Worm (Caenorhabditis elegans) whole organism, L4 larva: ENCODE results near the gene Y75B8A.63.

Source experiments
- F37D6.2 ChIP-seq: sonication (generic microtip); optimal IDR thresholded peaks from 2 replicates; lab custom pipeline; 2016; ENCODE audit warnings: mild to moderate bottlenecking, missing genetic modification characterization, missing compliant biosample characterization
- T26A8.4 ChIP-seq: fragments of 200-800 bp; sonication (Bioruptor generic); IDR thresholded peaks from 2 replicates; pipeline ENCODE4 v1.3.6; 2022; ENCODE audit warnings: missing genetic modification characterization, missing compliant biosample characterization
- Y5F2A.4 ChIP-seq: fragments of 200-800 bp; sonication (Bioruptor generic); optimal IDR thresholded peaks from 2 replicates; lab custom pipeline; 2018; ENCODE audit warnings: mild to moderate bottlenecking, missing genetic modification characterization, missing compliant biosample characterization
- aha-1 ChIP-seq: fragments of 150-350 bp; peaks from one replicate; lab custom pipeline; 2014; ENCODE audit warnings: missing biosample characterization, missing genetic modification characterization
- ama-1 ChIP-seq: fragments of 150-350 bp; optimal IDR thresholded peaks from 2 replicates; lab custom pipeline; 2014; ENCODE audit warnings: inconsistent platforms, mixed read lengths
- attf-4 ChIP-seq: sonication (generic microtip); optimal IDR thresholded peaks from 3 replicates; lab custom pipeline; 2017; ENCODE audit warnings: missing biosample characterization, missing genetic modification characterization
- ceh-20 ChIP-seq: fragments of 200-800 bp; sonication (Bioruptor generic); IDR thresholded peaks from 2 replicates; pipeline ENCODE4 v1.3.6; 2022; ENCODE audit warnings: missing genetic modification reagents, missing genetic modification characterization, missing compliant biosample characterization
- ceh-28 ChIP-seq: fragments of 150-350 bp; optimal IDR thresholded peaks from 2 replicates; lab custom pipeline; 2014; ENCODE audit warnings: missing biosample characterization, missing genetic modification reagents, missing genetic modification characterization
- ceh-32 ChIP-seq: sonication (generic microtip); optimal IDR thresholded peaks from 2 replicates; lab custom pipeline; 2016; ENCODE audit warnings: mild to moderate bottlenecking, missing genetic modification characterization, missing compliant biosample characterization; ENCODE audit not compliant: poor library complexity
- ceh-62 ChIP-seq: sonication (generic microtip); optimal IDR thresholded peaks from 2 replicates; lab custom pipeline; 2017; ENCODE audit warnings: missing biosample characterization, missing genetic modification characterization
- ces-1 ChIP-seq: fragments of 150-350 bp; sonication (generic microtip); optimal IDR thresholded peaks from 4 replicates; lab custom pipeline; 2014; ENCODE audit warnings: missing biosample characterization, missing genetic modification reagents, missing genetic modification characterization
- ctbp-1 ChIP-seq: fragments of 200-800 bp; sonication (Bioruptor generic); IDR thresholded peaks from 2 replicates; pipeline ENCODE4 v1.3.6; 2022; ENCODE audit warnings: missing genetic modification reagents, missing genetic modification characterization, missing compliant biosample characterization
- daf-12 ChIP-seq: fragments of 150-350 bp; optimal IDR thresholded peaks from 2 replicates; lab custom pipeline; 2014; ENCODE audit warnings: missing biosample characterization, missing genetic modification reagents, missing genetic modification characterization
- daf-16 ChIP-seq, 3 experiments: sonication (generic microtip); optimal IDR thresholded peaks; 2 replicates each; lab custom pipeline; 2016 to 2017; ENCODE audit warnings: missing genetic modification characterization in 3 of 3, missing genetic modification reagents in 3 of 3, mild to moderate bottlenecking in 2 of 3, missing compliant biosample characterization in 2 of 3, missing biosample characterization in 1 of 3, moderate library complexity in 1 of 3
- daf-8 ChIP-seq: fragments of 200-800 bp; sonication (Bioruptor generic); IDR thresholded peaks from 2 replicates; pipeline ENCODE4 v1.3.6; 2022; ENCODE audit warnings: missing genetic modification characterization, missing compliant biosample characterization
- dmd-9 ChIP-seq: fragments of 200-800 bp; sonication (Bioruptor generic); IDR thresholded peaks from 2 replicates; pipeline ENCODE4 v1.3.6; 2022; ENCODE audit warnings: missing genetic modification reagents, missing genetic modification characterization, missing compliant biosample characterization
- duxl-1 ChIP-seq: sonication (generic microtip); optimal IDR thresholded peaks from 2 replicates; lab custom pipeline; 2016; ENCODE audit warnings: mild to moderate bottlenecking, missing genetic modification characterization, moderate library complexity, missing compliant biosample characterization; ENCODE audit not compliant: poor library complexity
- dve-1 ChIP-seq: sonication (generic microtip); optimal IDR thresholded peaks from 2 replicates; lab custom pipeline; 2017; ENCODE audit warnings: antibody characterized with exemption, mild to moderate bottlenecking, missing genetic modification characterization, missing compliant biosample characterization; ENCODE audit not compliant: insufficient read depth
- egl-27 ChIP-seq: sonication (generic microtip); optimal IDR thresholded peaks from 3 replicates; lab custom pipeline; 2017; ENCODE audit warnings: missing biosample characterization, missing genetic modification reagents, missing genetic modification characterization
- hif-1 ChIP-seq, 2 experiments: sonication (generic microtip); optimal IDR thresholded peaks; 2 replicates each; lab custom pipeline; 2016 to 2017; ENCODE audit warnings: missing compliant biosample characterization in 2 of 2, missing genetic modification characterization in 2 of 2, missing genetic modification reagents in 2 of 2, missing genotype in 2 of 2, mild to moderate bottlenecking in 1 of 2
- hlh-11 ChIP-seq: fragments of 200-800 bp; sonication (Bioruptor generic); optimal IDR thresholded peaks from 2 replicates; lab custom pipeline; 2018; ENCODE audit warnings: mild to moderate bottlenecking, missing genetic modification characterization, missing compliant biosample characterization
- lim-7 ChIP-seq: fragments of 200-800 bp; sonication (Bioruptor generic); IDR thresholded peaks from 2 replicates; pipeline ENCODE4 v1.3.6; 2022; ENCODE audit warnings: missing genetic modification characterization, missing compliant biosample characterization
- lin-1 ChIP-seq: fragments of 200-800 bp; sonication (Bioruptor generic); IDR thresholded peaks from 2 replicates; pipeline ENCODE4 v1.3.6; 2022; ENCODE audit warnings: missing genetic modification reagents, missing genetic modification characterization, missing compliant biosample characterization
- lin-15B ChIP-seq: fragments of 150-350 bp; sonication (generic microtip); optimal IDR thresholded peaks from 3 replicates; lab custom pipeline; 2014; ENCODE audit warnings: missing biosample characterization, missing genetic modification characterization
- lin-29 ChIP-seq: fragments of 200-800 bp; sonication (Bioruptor generic); IDR thresholded peaks from 2 replicates; pipeline ENCODE4 v1.3.6; 2022; ENCODE audit warnings: missing genetic modification reagents, missing genetic modification characterization, missing compliant biosample characterization
- lin-39 ChIP-seq: fragments of 150-350 bp; optimal IDR thresholded peaks from 2 replicates; lab custom pipeline; 2014; ENCODE audit warnings: missing biosample characterization, missing genetic modification reagents, missing genetic modification characterization
- lir-3 ChIP-seq: sonication (generic microtip); optimal IDR thresholded peaks from 2 replicates; lab custom pipeline; 2016; ENCODE audit warnings: mild to moderate bottlenecking, missing genetic modification characterization, missing compliant biosample characterization
- lsy-2 ChIP-seq, 2 experiments: fragments of 150-350 bp in 1 of 2; sonication (generic microtip) in 1 of 2; optimal IDR thresholded peaks; 2 replicates each; lab custom pipeline; 2014 to 2017; ENCODE audit warnings: missing biosample characterization in 2 of 2, missing genetic modification characterization in 2 of 2
- mep-1 ChIP-seq: fragments of 150-350 bp; sonication (generic microtip); optimal IDR thresholded peaks from 3 replicates; lab custom pipeline; 2014; ENCODE audit warnings: missing biosample characterization, missing genetic modification characterization
- mxl-3 ChIP-seq: fragments of 200-800 bp; sonication (Bioruptor generic); optimal IDR thresholded peaks from 2 replicates; lab custom pipeline; 2018; ENCODE audit warnings: mild to moderate bottlenecking, missing genetic modification characterization, missing compliant biosample characterization
- nhr-11 ChIP-seq: fragments of 150-350 bp; optimal IDR thresholded peaks from 2 replicates; lab custom pipeline; 2014; ENCODE audit warnings: missing biosample characterization, missing genetic modification characterization
- nhr-111 ChIP-seq: fragments of 200-800 bp; sonication (Bioruptor generic); optimal IDR thresholded peaks from 2 replicates; lab custom pipeline; 2018; ENCODE audit warnings: mild to moderate bottlenecking, missing genetic modification characterization, missing compliant biosample characterization
- nhr-28 ChIP-seq: fragments of 150-350 bp; optimal IDR thresholded peaks from 2 replicates; lab custom pipeline; 2014; ENCODE audit warnings: missing biosample characterization, missing genetic modification characterization
- nhr-41 ChIP-seq: fragments of 200-800 bp; sonication (Bioruptor generic); IDR thresholded peaks from 2 replicates; pipeline ENCODE4 v1.3.6; 2022; ENCODE audit warnings: missing genetic modification reagents, missing genetic modification characterization, missing compliant biosample characterization
- nhr-42 ChIP-seq: fragments of 200-800 bp; sonication (Bioruptor generic); IDR thresholded peaks from 2 replicates; pipeline ENCODE4 v1.3.6; 2022; ENCODE audit warnings: missing genetic modification characterization, missing compliant biosample characterization
- nhr-76 ChIP-seq: fragments of 150-350 bp; optimal IDR thresholded peaks from 2 replicates; lab custom pipeline; 2014; ENCODE audit warnings: missing biosample characterization, missing genetic modification characterization
- nhr-77 ChIP-seq: fragments of 150-350 bp; optimal IDR thresholded peaks from 2 replicates; lab custom pipeline; 2014; ENCODE audit warnings: missing biosample characterization, missing genetic modification characterization
- pha-4 ChIP-seq, 2 experiments: fragments of 150-350 bp in 1 of 2; fragments of 200-800 bp in 1 of 2; sonication (Bioruptor generic) in 1 of 2; IDR thresholded peaks in 1 of 2; optimal IDR thresholded peaks in 1 of 2; 2 replicates each; pipeline versions ENCODE4 v1.3.6 to Lab custom; 2014 to 2022; ENCODE audit warnings: missing genetic modification characterization in 2 of 2, missing genetic modification reagents in 2 of 2, missing biosample characterization in 1 of 2, missing compliant biosample characterization in 1 of 2
- rbr-2 ChIP-seq: sonication (generic microtip); optimal IDR thresholded peaks from 2 replicates; lab custom pipeline; 2016; ENCODE audit warnings: missing genotype, missing genetic modification characterization, missing compliant biosample characterization
- sdz-12 ChIP-seq: fragments of 200-800 bp; sonication (Bioruptor generic); optimal IDR thresholded peaks from 2 replicates; lab custom pipeline; 2018; ENCODE audit warnings: mild to moderate bottlenecking, missing genetic modification characterization, missing compliant biosample characterization
- set-16 ChIP-seq: fragments of 200-800 bp; sonication (Bioruptor generic); IDR thresholded peaks from 2 replicates; pipeline ENCODE4 v1.3.6; 2022; ENCODE audit warnings: missing genetic modification reagents, missing genetic modification characterization, missing compliant biosample characterization
- skn-1 ChIP-seq: fragments of 150-350 bp; optimal IDR thresholded peaks from 2 replicates; lab custom pipeline; 2014; ENCODE audit warnings: missing biosample characterization, missing genetic modification characterization
- snpc-4 ChIP-seq: fragments of 150-350 bp; optimal IDR thresholded peaks from 2 replicates; lab custom pipeline; 2014; ENCODE audit warnings: missing biosample characterization, missing genetic modification characterization
- spr-1 ChIP-seq: sonication (generic microtip); optimal IDR thresholded peaks from 2 replicates; lab custom pipeline; 2016; ENCODE audit warnings: mild to moderate bottlenecking, missing genetic modification characterization, missing compliant biosample characterization
- tag-97 ChIP-seq: fragments of 200-800 bp; sonication (Bioruptor generic); IDR thresholded peaks from 2 replicates; pipeline ENCODE4 v1.3.6; 2022; ENCODE audit warnings: missing genetic modification characterization, missing compliant biosample characterization
- zfp-2 ChIP-seq: sonication (generic microtip); optimal IDR thresholded peaks from 2 replicates; lab custom pipeline; 2016; ENCODE audit warnings: mild to moderate bottlenecking, missing genetic modification characterization, missing compliant biosample characterization
- zfp-3 ChIP-seq: fragments of 200-800 bp; sonication (Bioruptor generic); conservative IDR thresholded peaks from 2 replicates; pipeline ENCODE4 v1.3.6; 2022; ENCODE audit warnings: missing genetic modification reagents, missing genetic modification characterization, missing compliant biosample characterization
- zip-11 ChIP-seq: fragments of 200-800 bp; sonication (Bioruptor generic); IDR thresholded peaks from 2 replicates; pipeline ENCODE4 v1.3.6; 2022; ENCODE audit warnings: missing genetic modification characterization, missing compliant biosample characterization
- zip-2 ChIP-seq: fragments of 150-350 bp; optimal IDR thresholded peaks from 2 replicates; lab custom pipeline; 2014; ENCODE audit warnings: missing biosample characterization, missing genetic modification characterization
- ztf-11 ChIP-seq: fragments of 150-350 bp; optimal IDR thresholded peaks from 2 replicates; lab custom pipeline; 2014; ENCODE audit warnings: missing biosample characterization, missing genetic modification characterization

Gene Y75B8A.63

DNA sequence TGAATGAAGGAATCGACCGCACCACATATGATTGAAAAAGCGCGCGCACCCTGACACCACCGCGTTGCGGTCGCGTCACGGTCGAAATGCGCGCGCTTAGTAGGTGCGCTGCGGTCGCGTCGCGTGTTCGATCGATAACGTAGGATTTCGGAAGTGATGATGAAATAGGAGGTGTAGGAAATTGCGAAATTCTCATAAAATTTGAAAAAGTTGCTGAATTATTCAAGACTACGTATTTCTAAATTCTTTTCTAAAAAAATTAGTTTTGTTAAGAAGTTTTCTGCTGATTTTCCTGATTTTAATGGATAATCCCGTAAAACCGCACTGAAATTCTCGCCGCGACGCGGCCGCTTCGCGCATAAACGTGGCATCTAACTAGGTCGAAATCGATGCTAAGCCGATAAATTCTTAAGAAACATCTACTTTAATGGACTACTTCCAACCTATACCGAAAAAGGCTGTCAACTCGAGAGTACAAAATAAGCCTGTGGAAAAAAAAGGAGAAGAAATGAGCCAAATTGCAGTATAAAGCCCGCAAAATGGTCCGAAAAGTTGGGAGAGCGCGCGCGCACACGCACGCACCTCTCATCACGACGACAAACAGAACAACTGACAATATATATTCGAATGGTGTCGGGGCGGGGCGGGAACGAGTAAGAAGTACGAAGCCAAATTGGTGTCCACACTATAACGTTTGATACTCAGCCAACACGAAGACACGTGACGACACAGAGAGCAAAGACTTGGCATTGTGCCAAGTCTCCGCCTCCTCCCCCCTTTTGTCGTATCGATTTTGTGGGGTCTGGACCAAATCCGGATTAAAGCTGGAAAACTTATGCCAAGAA lies 40.9 kb downstream of the Y75B8A.63 start, which contains the start of gene his-72:
Gene his-72 (minus strand): TSS at position 589 of the 845 bp plus-strand sequence.
- TF ChIP-seq zfp-2 (tag; lab: Kevin White, UChicago) (no peak), ceh-32 (tag; lab: Kevin White, UChicago) (no peak), daf-8 (GFP tag; lab: Robert Waterston, UW) (no peak), pha-4 (GFP tag; IDR thresholded peaks at IDR 0.05; lab: Robert Waterston, UW) (no peak; the same call in 1 of the 2 replicates), pha-4 (tag; optimal IDR thresholded peaks at IDR 0.05; lab: Kevin White, UChicago) (no peak), daf-16 (GFP tag; optimal IDR thresholded peaks at IDR 0.05; lab: Kevin White, UChicago) (no peak), daf-16 (tag; optimal IDR thresholded peaks at IDR 0.05; lab: Kevin White, UChicago) (no peak), nhr-111 (GFP tag; lab: Kevin White, UChicago) (no peak), nhr-77 (no peak), lir-3 (tag; lab: Kevin White, UChicago) (no peak), dmd-9 (GFP tag; lab: Robert Waterston, UW) (no peak), lin-29 (no peak), ama-1 (lab: Kevin White, UChicago) (peak; percentile 89), nhr-42 (GFP tag; lab: Robert Waterston, UW) (no peak), set-16 (GFP tag; lab: Robert Waterston, UW) (no peak), zip-11 (GFP tag; lab: Robert Waterston, UW) (no peak), ces-1 (GFP tag; lab: Kevin White, UChicago) (no peak), lin-39 (tag; lab: Kevin White, UChicago) (no peak), lsy-2 (tag; optimal IDR thresholded peaks at IDR 0.05; lab: Kevin White, UChicago) (peak in 1 of 2 experiments; percentile 59), ztf-11 (no peak), skn-1 (tag; lab: Kevin White, UChicago) (no peak), T26A8.4 (GFP tag; lab: Robert Waterston, UW) (peak; percentile 40; the same call in 1 of the 2 replicates), zip-2 (tag; lab: Kevin White, UChicago) (no peak), duxl-1 (tag; lab: Kevin White, UChicago) (no peak), F37D6.2 (tag; lab: Kevin White, UChicago) (no peak), ceh-20 (GFP tag; lab: Robert Waterston, UW) (no peak), hlh-11 (tag; lab: Kevin White, UChicago) (peak; percentile 33), spr-1 (tag; lab: Kevin White, UChicago) (no peak), egl-27 (tag; lab: Kevin White, UChicago) (no peak), nhr-28 (no peak), nhr-76 (tag; lab: Kevin White, UChicago) (no peak), sdz-12 (no peak), lim-7 (GFP tag; lab: Robert Waterston, UW) (no peak), tag-97 (GFP tag; lab: Robert Waterston, UW) (no peak), daf-12 (no peak), lin-15B (no peak), attf-4 (tag; lab: Kevin White, UChicago) (no peak), mep-1 (tag; lab: Kevin White, UChicago) (peak; percentile 80), aha-1 (tag; lab: Kevin White, UChicago) (peak; percentile 81), dve-1 (tag; lab: Kevin White, UChicago) (peak; percentile 52), nhr-11 (tag; lab: Kevin White, UChicago) (peak; percentile 21), nhr-41 (no peak), lin-1 (GFP tag; lab: Robert Waterston, UW) (no peak), mxl-3 (GFP tag; lab: Kevin White, UChicago) (peak; percentile 40), ceh-28 (tag; lab: Kevin White, UChicago) (no peak), zfp-3 (GFP tag; lab: Robert Waterston, UW) (no peak), Y5F2A.4 (GFP tag; lab: Kevin White, UChicago) (no peak), ctbp-1 (GFP tag; lab: Robert Waterston, UW) (0 out of 2 replicates have a peak, but pooled peaks have one; percentile 15), ceh-62 (tag; lab: Kevin White, UChicago) (no peak), rbr-2 (tag; lab: Kevin White, UChicago) (peak; percentile 27), hif-1 (tag; optimal IDR thresholded peaks at IDR 0.05; lab: Kevin White, UChicago) (no peak), snpc-4 (tag; lab: Kevin White, UChicago) (no peak)
